Fruit fly (Drosophila melanogaster) whole organism, pupa: Measurements from ENCODE around the gene hng2.

ENCODE experiments used
- CG10348 ChIP-seq: fragments of 200-800 bp; sonication (Bioruptor generic); IDR thresholded peaks from 2 replicates; pipeline ENCODE4 v1.3.6; 2022; ENCODE audit warnings: missing biosample characterization, missing genetic modification characterization
- CG12605 ChIP-seq: fragments of 200-800 bp; sonication (Bioruptor generic); IDR thresholded peaks from 2 replicates; pipeline ENCODE4 v1.3.6; 2022; ENCODE audit warnings: missing biosample characterization, missing genetic modification characterization
- CG13204 ChIP-seq: fragments of 200-800 bp; sonication (Bioruptor generic); optimal IDR thresholded peaks from 2 replicates; lab custom pipeline; 2018; ENCODE audit warnings: missing biosample characterization, mild to moderate bottlenecking, missing genetic modification characterization, moderate library complexity
- CG14655 ChIP-seq: fragments of 200-800 bp; sonication (Bioruptor generic); optimal IDR thresholded peaks from 3 replicates; lab custom pipeline; 2017; ENCODE audit warnings: mild to moderate bottlenecking, missing biosample characterization, missing genetic modification reagents, missing genetic modification characterization
- CG15710 ChIP-seq: fragments of 200-800 bp; sonication (Bioruptor generic); optimal IDR thresholded peaks from 2 replicates; lab custom pipeline; 2018; ENCODE audit warnings: missing biosample characterization, mild to moderate bottlenecking, missing genetic modification characterization, moderate library complexity
- CG17806 ChIP-seq: fragments of 200-800 bp; sonication (Bioruptor generic); optimal IDR thresholded peaks from 2 replicates; lab custom pipeline; 2018; ENCODE audit warnings: missing biosample characterization, mild to moderate bottlenecking, missing genetic modification characterization, moderate library complexity
- CG32121 ChIP-seq: fragments of 200-800 bp; sonication (Bioruptor generic); IDR thresholded peaks from 2 replicates; pipeline ENCODE4 v1.3.6; 2022; ENCODE audit warnings: missing biosample characterization, missing genetic modification characterization
- CG34367 ChIP-seq: fragments of 200-800 bp; sonication (Bioruptor generic); optimal IDR thresholded peaks from 2 replicates; lab custom pipeline; 2018; ENCODE audit warnings: missing biosample characterization, mild to moderate bottlenecking, missing genetic modification characterization
- CG4496 ChIP-seq: fragments of 200-800 bp; sonication (Bioruptor generic); IDR thresholded peaks from 3 replicates; pipeline ENCODE4 v1.3.6; 2022; ENCODE audit warnings: missing biosample characterization, missing genetic modification characterization
- CG8159 ChIP-seq: fragments of 200-800 bp; sonication (Bioruptor generic); optimal IDR thresholded peaks from 3 replicates; lab custom pipeline; 2018; ENCODE audit warnings: missing biosample characterization, mild to moderate bottlenecking, missing genetic modification characterization, moderate library complexity
- CG8301 ChIP-seq: fragments of 200-800 bp; sonication (Bioruptor generic); optimal IDR thresholded peaks from 2 replicates; lab custom pipeline; 2018; ENCODE audit warnings: missing biosample characterization, mild to moderate bottlenecking, missing genetic modification characterization
- CG9948 ChIP-seq: fragments of 200-800 bp; sonication (Bioruptor generic); optimal IDR thresholded peaks from 2 replicates; lab custom pipeline; 2018; ENCODE audit warnings: missing biosample characterization, mild to moderate bottlenecking, missing genetic modification characterization, moderate library complexity
- D1 ChIP-seq: fragments of 200-800 bp; sonication (Bioruptor generic); optimal IDR thresholded peaks from 2 replicates; lab custom pipeline; 2018; ENCODE audit warnings: missing biosample characterization, mild to moderate bottlenecking, missing genetic modification characterization, moderate library complexity
- EcR ChIP-seq: fragments of 200-800 bp; sonication (Bioruptor generic); optimal IDR thresholded peaks from 3 replicates; lab custom pipeline; 2019; ENCODE audit warnings: missing biosample characterization, missing genetic modification characterization, mild to moderate bottlenecking, moderate library complexity, missing genetic modification reagents
- Ets98B ChIP-seq: fragments of 200-800 bp; sonication (Bioruptor generic); IDR thresholded peaks from 2 replicates; pipeline ENCODE4 v1.3.6; 2022; ENCODE audit warnings: missing biosample characterization, missing genetic modification characterization
- Pif1A ChIP-seq: fragments of 200-800 bp; sonication (Bioruptor generic); optimal IDR thresholded peaks from 3 replicates; lab custom pipeline; 2016; ENCODE audit warnings: missing biosample characterization, missing genetic modification characterization
- Pif1B ChIP-seq: fragments of 200-800 bp; sonication (Bioruptor generic); optimal IDR thresholded peaks from 3 replicates; lab custom pipeline; 2016; ENCODE audit warnings: missing biosample characterization, missing genetic modification characterization
- Snoo ChIP-seq: fragments of 200-800 bp; sonication (Bioruptor generic); optimal IDR thresholded peaks from 3 replicates; lab custom pipeline; 2017; ENCODE audit warnings: missing biosample characterization, mild to moderate bottlenecking, missing genetic modification characterization, inconsistent platforms
- fd96Ca ChIP-seq: fragments of 200-800 bp; sonication (Bioruptor generic); IDR thresholded peaks from 3 replicates; pipeline ENCODE4 v1.3.6; 2022; ENCODE audit warnings: missing biosample characterization, missing genetic modification characterization
- gl ChIP-seq: fragments of 200-800 bp; sonication (Bioruptor generic); optimal IDR thresholded peaks from 2 replicates; lab custom pipeline; 2018; ENCODE audit warnings: missing biosample characterization, mild to moderate bottlenecking, missing genetic modification characterization
- rn ChIP-seq: fragments of 200-800 bp; sonication (Bioruptor generic); IDR thresholded peaks from 2 replicates; pipeline ENCODE4 v1.3.6; 2022; ENCODE audit warnings: missing biosample characterization, missing genetic modification characterization

hng2 gene

dm6 chr3R:8806638-8807037 lies 516 bp downstream of the hng2 start:
- no peak for TF ChIP-seq gl
- no peak for TF ChIP-seq D1 (tag; lab: Kevin White, UChicago)
- no peak for TF ChIP-seq CG14655 (GFP tag; lab: Kevin White, UChicago)
- TF ChIP-seq CG15710 (tag; lab: Kevin White, UChicago), result no peak
- no peak for TF ChIP-seq CG17806 (tag; lab: Kevin White, UChicago)
- no peak for TF ChIP-seq Snoo (tag; lab: Kevin White, UChicago)
- TF ChIP-seq CG10348 (GFP tag; lab: Robert Waterston, UW), result no peak
- TF ChIP-seq Pif1B (GFP tag; lab: Kevin White, UChicago), result no peak
- no peak for TF ChIP-seq CG8159 (tag; lab: Kevin White, UChicago)
- no peak for TF ChIP-seq rn
- TF ChIP-seq CG12605 (GFP tag; lab: Robert Waterston, UW), result no peak
- no peak for TF ChIP-seq CG13204 (GFP tag; lab: Kevin White, UChicago)
- no peak for TF ChIP-seq CG8301
- TF ChIP-seq CG32121, result no peak
- TF ChIP-seq Pif1A, result no peak
- TF ChIP-seq CG9948 (tag; lab: Kevin White, UChicago), result no peak
- no peak for TF ChIP-seq Ets98B (GFP tag; lab: Robert Waterston, UW)
- TF ChIP-seq fd96Ca (GFP tag; lab: Robert Waterston, UW), result no peak
- TF ChIP-seq CG4496 (GFP tag; lab: Robert Waterston, UW), result no peak

dm6 chr3R:8807048-8807447 lies 926 bp downstream of the hng2 start:
- TF ChIP-seq CG32121 (no peak), CG8301 (no peak), Pif1A (no peak), CG14655 (GFP tag; lab: Kevin White, UChicago) (no peak), fd96Ca (GFP tag; lab: Robert Waterston, UW) (no peak), CG34367 (no peak)

- TF ChIP-seq EcR (GFP tag; lab: Kevin White, UChicago) (peak; percentile 48), rn (no peak)
These were observed 1.9 kb downstream of the hng2 start for dm6 chr3R:8807831-8808517.

- peak; percentile 40 for TF ChIP-seq D1 (tag; lab: Kevin White, UChicago)
- peak; percentile 82 for TF ChIP-seq CG8159 (tag; lab: Kevin White, UChicago)
- TF ChIP-seq CG4496 (GFP tag; lab: Robert Waterston, UW), result peak; percentile 19; the same call in 1 of the 3 replicates
- TF ChIP-seq Snoo (tag; lab: Kevin White, UChicago), result peak; percentile 45
- no peak for TF ChIP-seq fd96Ca (GFP tag; lab: Robert Waterston, UW)
- TF ChIP-seq CG13204 (GFP tag; lab: Kevin White, UChicago), result no peak
- peak; percentile 68 for TF ChIP-seq CG9948 (tag; lab: Kevin White, UChicago)
- no peak for TF ChIP-seq CG12605 (GFP tag; lab: Robert Waterston, UW)
- TF ChIP-seq Ets98B (GFP tag; lab: Robert Waterston, UW), result no peak
- TF ChIP-seq CG32121, result no peak
- TF ChIP-seq CG34367, result peak; percentile 62
- TF ChIP-seq CG10348 (GFP tag; lab: Robert Waterston, UW), result no peak
- peak; percentile 70 for TF ChIP-seq CG15710 (tag; lab: Kevin White, UChicago)
- peak; percentile 78 for TF ChIP-seq CG17806 (tag; lab: Kevin White, UChicago)
- no peak for TF ChIP-seq CG14655 (GFP tag; lab: Kevin White, UChicago)
- peak; percentile 36 for TF ChIP-seq CG8301
- no peak for TF ChIP-seq Pif1A
- TF ChIP-seq Pif1B (GFP tag; lab: Kevin White, UChicago), result no peak
- TF ChIP-seq rn, result no peak
- TF ChIP-seq EcR (GFP tag; lab: Kevin White, UChicago), result no peak
- peak; percentile 27 for TF ChIP-seq gl
These were observed 2.4 kb downstream of the hng2 start for dm6 chr3R:8808518-8808921.

- TF ChIP-seq EcR (GFP tag; lab: Kevin White, UChicago) (peak; percentile 79), gl (no peak)
These were observed 3.6 kb downstream of the hng2 start for dm6 chr3R:8809712-8810111.

- TF ChIP-seq CG8159 (tag; lab: Kevin White, UChicago) (peak; percentile 32), Pif1B (GFP tag; lab: Kevin White, UChicago) (peak; percentile 15), CG10348 (GFP tag; lab: Robert Waterston, UW) (no peak), CG34367 (peak; percentile 7), CG4496 (GFP tag; lab: Robert Waterston, UW) (peak; percentile 20), CG12605 (GFP tag; lab: Robert Waterston, UW) (peak; percentile 36; the same call in 1 of the 2 replicates), CG9948 (tag; lab: Kevin White, UChicago) (peak; percentile 87), D1 (tag; lab: Kevin White, UChicago) (peak; percentile 85), CG8301 (no peak), Snoo (tag; lab: Kevin White, UChicago) (no peak), CG14655 (GFP tag; lab: Kevin White, UChicago) (peak; percentile 85), Pif1A (peak; percentile 72), fd96Ca (GFP tag; lab: Robert Waterston, UW) (0 out of 3 replicates have a peak, but pooled peaks have one; percentile 26), CG13204 (GFP tag; lab: Kevin White, UChicago) (peak; percentile 28), Ets98B (GFP tag; lab: Robert Waterston, UW) (peak; percentile 54), CG32121 (peak; percentile 46), gl (peak; percentile 23), CG17806 (tag; lab: Kevin White, UChicago) (peak; percentile 85), rn (peak; percentile 39; the same call in 1 of the 2 replicates), CG15710 (tag; lab: Kevin White, UChicago) (peak; percentile 41), EcR (GFP tag; lab: Kevin White, UChicago) (peak; percentile 15)
These were observed 4.5 kb downstream of the hng2 start for dm6 chr3R:8810397-8811184.
